Worm (Caenorhabditis elegans): Measurements from ENCODE around the gene D1046.2.

The D1046.2 gene

DNA sequence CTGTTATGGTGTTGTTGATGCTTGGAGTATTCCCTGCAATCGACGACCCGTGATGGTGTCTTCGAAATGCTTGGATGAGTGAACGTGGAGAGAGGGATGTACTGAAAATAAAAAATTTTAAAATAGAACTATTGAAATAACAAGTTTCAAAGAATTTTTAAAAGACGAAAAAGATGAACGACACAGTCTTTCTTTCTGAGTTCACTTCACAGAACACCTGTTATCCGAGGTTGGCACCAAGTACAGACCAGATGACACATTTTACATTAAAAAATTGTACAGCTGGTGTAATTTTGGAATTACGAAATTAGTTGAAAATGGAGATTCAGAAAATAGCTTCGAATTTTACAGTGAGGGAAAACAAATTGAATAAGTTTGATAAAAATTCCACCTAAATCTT lies 7.1 kb downstream of the D1046.2 start, which contains the start of gene rap-1:
TSS of gene rap-1 (minus strand) at position 101 of the 400 bp plus-strand sequence.
- TF ChIP-seq peb-1 (tag; optimal IDR thresholded peaks at IDR 0.05) (no peak), nhr-23 (tag; optimal IDR thresholded peaks at IDR 0.05) (no peak), lin-13 (GFP tag; optimal IDR thresholded peaks at IDR 0.05) (no peak), nhr-237 (tag; optimal IDR thresholded peaks at IDR 0.05) (no peak), R02D3.7 (tag; optimal IDR thresholded peaks at IDR 0.05) (no peak)

DNA sequence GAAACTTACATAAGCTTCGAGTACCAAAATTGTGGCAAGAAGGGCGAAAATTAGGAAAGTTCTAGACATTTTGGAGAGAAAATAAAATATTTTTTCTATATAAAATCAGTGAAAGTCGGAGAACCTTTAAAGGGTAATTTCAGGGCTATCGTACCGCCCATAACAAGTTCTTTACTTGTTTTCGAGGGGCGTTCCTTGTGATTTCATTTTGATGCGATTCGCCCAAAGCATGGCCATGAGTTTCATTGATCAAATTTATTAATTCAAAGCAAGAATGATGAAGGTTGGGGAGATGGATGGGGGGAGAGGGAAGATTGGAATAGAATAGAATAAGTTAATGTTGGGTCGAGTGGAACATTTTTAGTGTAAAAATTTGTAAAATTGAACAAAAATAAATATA lies 9.9 kb downstream of the D1046.2 start, which contains the start of gene C27B7.9:
TSS of gene C27B7.9 (minus strand) at position 101 of the 400 bp plus-strand sequence.
- TF ChIP-seq fos-1 (tag; optimal IDR thresholded peaks at IDR 0.05) (no peak), aly-2 (tag; optimal IDR thresholded peaks at IDR 0.05) (no peak)

DNA sequence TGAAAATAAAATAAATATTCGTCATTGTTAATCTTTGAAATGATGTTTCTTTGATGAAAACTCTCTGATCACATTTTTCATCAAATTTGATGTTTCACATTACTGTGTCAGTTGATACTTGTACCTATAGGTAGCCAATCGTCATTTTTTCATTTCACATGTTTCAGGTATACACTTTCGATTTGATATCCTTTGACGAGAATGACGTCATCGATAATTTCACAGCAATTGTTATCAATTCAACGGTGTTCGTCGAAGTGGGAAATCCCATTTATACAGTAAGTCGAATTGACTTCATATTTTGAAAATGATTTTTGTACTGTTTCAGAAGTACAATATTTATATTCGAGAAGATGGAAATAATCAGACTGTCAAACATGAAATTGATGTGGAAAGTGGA lies 11.7 kb downstream of the D1046.2 start:
- TF ChIP-seq sma-3 (GFP tag; optimal IDR thresholded peaks at IDR 0.05): peak; percentile 67
- no peak for TF ChIP-seq sem-4 (tag; optimal IDR thresholded peaks at IDR 0.05)

DNA sequence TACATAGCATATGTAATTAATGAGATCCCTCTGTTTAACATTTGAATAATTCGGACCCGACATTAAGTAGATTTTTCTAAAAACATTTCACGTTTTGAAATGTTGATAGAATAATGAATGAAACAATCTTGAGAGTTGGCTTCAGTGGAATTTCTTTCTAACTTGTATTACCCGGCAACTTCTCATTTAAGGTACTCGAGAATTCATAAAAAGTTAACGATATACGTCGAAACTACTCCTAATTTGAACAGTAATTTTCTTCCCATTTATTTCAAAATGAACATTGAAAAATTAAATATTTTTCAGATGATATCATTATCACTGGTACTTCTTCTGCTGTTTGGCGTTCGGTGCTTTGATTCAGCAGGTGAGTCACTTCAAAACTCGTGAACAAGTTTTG lies 19.1 kb downstream of the D1046.2 start, which contains the start of gene C27B7.7:
TSS of gene C27B7.7 (plus strand) at position 301 of the 400 bp plus-strand sequence.
- TF ChIP-seq blmp-1 (tag; optimal IDR thresholded peaks at IDR 0.05; ENCODE audit: insufficient read depth) (no peak), sma-9 (GFP tag; optimal IDR thresholded peaks at IDR 0.05) (no peak), sma-9 (tag; optimal IDR thresholded peaks at IDR 0.05) (no peak), gmeb-1 (tag; optimal IDR thresholded peaks at IDR 0.05) (no peak), lin-39 (tag; optimal IDR thresholded peaks at IDR 0.05) (no peak), mdl-1 (tag; optimal IDR thresholded peaks at IDR 0.05) (no peak), unc-55 (GFP tag; optimal IDR thresholded peaks at IDR 0.05) (no peak), nhr-129 (tag; optimal IDR thresholded peaks at IDR 0.05) (no peak), lsy-2 (tag; optimal IDR thresholded peaks at IDR 0.05) (no peak), F13H6.1 (tag; optimal IDR thresholded peaks at IDR 0.05) (no peak)

DNA sequence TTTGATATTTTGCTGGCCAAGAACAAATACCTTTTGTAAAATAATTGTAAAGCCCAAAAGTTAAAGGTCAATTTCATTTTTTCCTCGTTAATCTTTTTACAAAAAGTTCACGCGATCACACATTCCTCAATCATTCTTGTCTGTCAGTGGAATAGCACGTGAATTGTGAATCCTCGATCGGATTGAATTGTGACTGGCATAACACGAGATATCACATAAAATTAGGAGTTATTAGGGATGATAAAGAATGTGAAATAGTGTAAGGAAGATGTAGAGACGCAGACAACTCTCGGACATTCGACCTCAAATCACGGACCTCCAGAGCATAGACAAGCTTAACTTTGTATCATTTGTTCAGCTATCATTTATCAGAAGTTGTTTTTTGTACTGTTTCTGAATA lies 19.7 kb downstream of the D1046.2 start, which contains the start of gene C27B7.6:
TSS of gene C27B7.6 (minus strand) at position 182 of the 400 bp plus-strand sequence.
- TF ChIP-seq sem-4 (tag; optimal IDR thresholded peaks at IDR 0.05) (no peak), sma-3 (GFP tag; optimal IDR thresholded peaks at IDR 0.05) (no peak), skn-1 (tag; optimal IDR thresholded peaks at IDR 0.05) (no peak), nhr-25 (tag; optimal IDR thresholded peaks at IDR 0.05) (no peak), nhr-21 (tag; optimal IDR thresholded peaks at IDR 0.05) (no peak), peb-1 (tag; optimal IDR thresholded peaks at IDR 0.05) (no peak), C34F6.9 (tag; optimal IDR thresholded peaks at IDR 0.05) (no peak), snpc-4 (tag; optimal IDR thresholded peaks at IDR 0.05) (no peak), alr-1 (tag; optimal IDR thresholded peaks at IDR 0.05) (no peak), elt-3 (tag; optimal IDR thresholded peaks at IDR 0.05) (no peak), mbf-1 (tag; optimal IDR thresholded peaks at IDR 0.05) (no peak), mdl-1 (tag; optimal IDR thresholded peaks at IDR 0.05) (no peak), nhr-12 (tag; optimal IDR thresholded peaks at IDR 0.05) (no peak), fos-1 (tag; optimal IDR thresholded peaks at IDR 0.05) (no peak)

DNA sequence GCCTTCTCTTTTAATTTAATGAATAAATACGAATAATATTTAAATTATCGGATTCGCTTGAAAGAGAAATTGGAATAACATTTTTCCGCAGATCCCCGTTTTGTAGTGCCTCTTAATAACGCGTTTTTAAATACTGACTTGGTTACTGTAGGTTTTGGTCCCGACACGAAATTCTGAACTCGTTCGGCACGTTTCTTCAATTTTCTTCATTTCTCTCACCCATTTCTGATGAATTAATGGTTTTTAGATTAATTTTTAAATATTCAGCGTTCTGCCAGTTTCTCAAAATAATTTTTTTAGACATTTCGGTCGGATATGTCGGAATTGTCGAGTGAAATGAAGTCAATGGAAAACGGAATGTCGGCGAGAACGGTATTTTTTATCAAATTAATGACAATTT lies 24.5 kb downstream of the D1046.2 start, which contains the start of gene C27B7.5:
TSS of gene C27B7.5 (plus strand) at position 301 of the 400 bp plus-strand sequence.
- TF ChIP-seq skn-1 (tag; optimal IDR thresholded peaks at IDR 0.05) (no peak), nhr-12 (tag; optimal IDR thresholded peaks at IDR 0.05) (no peak), unc-55 (GFP tag; optimal IDR thresholded peaks at IDR 0.05) (no peak), unc-39 (tag; optimal IDR thresholded peaks at IDR 0.05) (no peak), ztf-1 (GFP tag; conservative IDR thresholded peaks at IDR 0.05) (no peak), nhr-6 (tag; optimal IDR thresholded peaks at IDR 0.05) (no peak), ztf-11 (tag; optimal IDR thresholded peaks at IDR 0.05) (no peak), ama-1 (optimal IDR thresholded peaks at IDR 0.05) (no peak), Y55F3AM.14 (GFP tag; optimal IDR thresholded peaks at IDR 0.05) (no peak), ceh-16 (tag; optimal IDR thresholded peaks at IDR 0.05) (no peak), nhr-21 (tag; optimal IDR thresholded peaks at IDR 0.05) (no peak)
